Fruit fly (Drosophila melanogaster) whole organism, embryonic: Measurements from ENCODE around the gene CG32095.

Experiments used
- H2.0 ChIP-seq: fragments of 200-800 bp; sonication (Bioruptor generic); IDR thresholded peaks from 2 replicates; pipeline ENCODE4 v1.3.6; 2022; ENCODE audit warnings: missing biosample characterization, missing genetic modification characterization
- HLHmδ ChIP-seq: fragments of 200-800 bp; sonication (Bioruptor generic); optimal IDR thresholded peaks from 2 replicates; lab custom pipeline; 2018; ENCODE audit warnings: missing biosample characterization, mild to moderate bottlenecking, missing genetic modification characterization, moderate library complexity
- pan ChIP-seq, 4 experiments: fragments of >200 bp in 3 of 4; fragments of 200-800 bp in 1 of 4; sonication (Bioruptor generic) in 1 of 4; optimal IDR thresholded peaks in 3 of 4; IDR thresholded peaks in 1 of 4; 2 replicates each; pipeline versions ENCODE4 v1.3.6 to Lab custom; 2017 to 2022; ENCODE audit warnings: missing biosample characterization in 2 of 4, missing genetic modification characterization in 2 of 4, mixed read lengths in 1 of 4
- row ChIP-seq: fragments of 200-800 bp; sonication (Bioruptor generic); IDR thresholded peaks from 3 replicates; pipeline ENCODE4 v1.3.6; 2022; ENCODE audit warnings: missing biosample characterization, missing genetic modification characterization
- z ChIP-seq: fragments of 200-800 bp; sonication (Bioruptor generic); IDR thresholded peaks from 3 replicates; pipeline ENCODE4 v1.3.6; 2022; ENCODE audit warnings: missing biosample characterization, missing genetic modification characterization

DNA sequence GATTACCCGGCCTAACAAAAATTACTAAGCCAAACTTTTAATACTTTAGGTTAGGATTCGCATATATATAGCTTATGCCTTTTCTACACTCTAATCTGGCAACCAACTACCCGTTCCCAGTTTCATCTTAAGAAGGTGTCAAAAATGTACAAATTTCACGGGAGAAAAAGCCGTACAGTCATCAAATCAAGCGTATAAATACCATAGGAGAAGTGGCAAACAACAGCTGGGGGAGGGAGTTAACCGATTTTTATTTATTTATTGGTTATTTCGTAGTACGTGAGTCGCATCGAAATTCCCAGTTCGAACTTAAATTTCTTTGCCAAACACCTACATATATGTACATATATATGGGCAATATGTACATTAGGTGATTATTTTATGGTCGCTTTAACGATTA is 3.2 kb upstream of the CG32095 start, which contains the start of gene CG7264:
- no peak for TF ChIP-seq pan (optimal IDR thresholded peaks at IDR 0.05; lab: Kevin White, UChicago)
- no peak for TF ChIP-seq pan (GFP tag; optimal IDR thresholded peaks at IDR 0.05 in 1 of 2, IDR thresholded peaks at IDR 0.05 in 1 of 2)
- no peak for TF ChIP-seq row (GFP tag; lab: Robert Waterston, UW)
- TF ChIP-seq HLHmδ = no peak
- TF ChIP-seq z (GFP tag; lab: Robert Waterston, UW) = no peak
- TF ChIP-seq H2.0 (GFP tag; lab: Robert Waterston, UW) = no peak
